Worm (Caenorhabditis elegans): Measurements from ENCODE around the gene C52E2.5.

ce11 chrII:1844552-1844951 is 1.8 kb upstream of the C52E2.5 start:
- no peak for TF ChIP-seq scrt-1 (GFP tag; IDR thresholded peaks at IDR 0.05)
- TF ChIP-seq tbx-37 (GFP tag; conservative IDR thresholded peaks at IDR 0.05) = no peak
- no peak for TF ChIP-seq B0310.2 (tag; optimal IDR thresholded peaks at IDR 0.05)
- TF ChIP-seq ceh-13 (GFP tag; optimal IDR thresholded peaks at IDR 0.05) = no peak

All from whole organism, early embryonic.